Fruit fly (Drosophila melanogaster): Measurements from ENCODE around the gene Orct.
A peak's percentile ranks its signal among the peaks of the same experiment; 100 is the strongest.

Orct gene

dm6 chr3R:24261380-24262021 lies 14.6 kb upstream of the Orct start (continued):
- TF ChIP-seq Ets96B (tag; optimal IDR thresholded peaks at IDR 0.05) (peak; percentile 66), dsx (GFP tag; optimal IDR thresholded peaks at IDR 0.05; ENCODE audit: poor library complexity, severe bottlenecking) (peak; percentile 87), fd59A (GFP tag; optimal IDR thresholded peaks at IDR 0.05) (peak; percentile 32), cyc (GFP tag; optimal IDR thresholded peaks at IDR 0.05) (no peak), CG8632 (GFP tag; optimal IDR thresholded peaks at IDR 0.05) (no peak), Sox15 (GFP tag; optimal IDR thresholded peaks at IDR 0.05) (no peak), CG10631 (GFP tag; optimal IDR thresholded peaks at IDR 0.05) (peak; percentile 75), net (GFP tag; optimal IDR thresholded peaks at IDR 0.05) (peak; percentile 28), CG6792 (GFP tag; optimal IDR thresholded peaks at IDR 0.05) (no peak)

- no peak for TF ChIP-seq CG1621 (tag; optimal IDR thresholded peaks at IDR 0.05)
- no peak for TF ChIP-seq Ets96B (tag; optimal IDR thresholded peaks at IDR 0.05)
- peak; percentile 33 for TF ChIP-seq Eip93F (GFP tag; optimal IDR thresholded peaks at IDR 0.05)
- peak; percentile 48 for TF ChIP-seq vri (GFP tag; optimal IDR thresholded peaks at IDR 0.05)
- no peak for TF ChIP-seq esn (GFP tag; optimal IDR thresholded peaks at IDR 0.05)
- no peak for TF ChIP-seq CG6808 (GFP tag; optimal IDR thresholded peaks at IDR 0.05)
- no peak for TF ChIP-seq pdm3 (GFP tag; optimal IDR thresholded peaks at IDR 0.05)
- no peak for TF ChIP-seq svp (GFP tag)
- TF ChIP-seq CG4318 (GFP tag; optimal IDR thresholded peaks at IDR 0.05), result no peak
Measured at dm6 chr3R:24262923-24263322, 13.1 kb upstream of the Orct start.

- TF ChIP-seq svp (GFP tag) (peak; percentile 69), lz (GFP tag; optimal IDR thresholded peaks at IDR 0.05) (peak; percentile 20), Hr4 (GFP tag; optimal IDR thresholded peaks at IDR 0.05) (peak; percentile 61), topi (GFP tag; optimal IDR thresholded peaks at IDR 0.05) (peak; percentile 16), esn (GFP tag; optimal IDR thresholded peaks at IDR 0.05) (peak; percentile 35), fd59A (GFP tag; optimal IDR thresholded peaks at IDR 0.05) (no peak), Eip93F (GFP tag; optimal IDR thresholded peaks at IDR 0.05) (no peak), CG32006 (GFP tag; optimal IDR thresholded peaks at IDR 0.05) (peak; percentile 34), CG11762 (GFP tag; optimal IDR thresholded peaks at IDR 0.05; ENCODE audit: insufficient read depth) (peak; percentile 22), dac (GFP tag; optimal IDR thresholded peaks at IDR 0.05) (peak; percentile 27), Met (GFP tag; optimal IDR thresholded peaks at IDR 0.05) (peak; percentile 36), Eip75B (GFP tag; optimal IDR thresholded peaks at IDR 0.05) (peak; percentile 22), achi (GFP tag; optimal IDR thresholded peaks at IDR 0.05) (peak; percentile 6), Lpt (GFP tag; optimal IDR thresholded peaks at IDR 0.05) (peak; percentile 14), Ets96B (tag; optimal IDR thresholded peaks at IDR 0.05) (peak; percentile 41), pdm3 (GFP tag; optimal IDR thresholded peaks at IDR 0.05) (peak; percentile 24), CG1621 (tag; optimal IDR thresholded peaks at IDR 0.05) (no peak), Hr39 (GFP tag; optimal IDR thresholded peaks at IDR 0.05) (peak; percentile 7), Eip78C (GFP tag) (peak; percentile 72), salr (GFP tag; optimal IDR thresholded peaks at IDR 0.05) (peak in 1 of 2 experiments; percentile 13), CG10631 (GFP tag; optimal IDR thresholded peaks at IDR 0.05) (peak; percentile 27), spab (GFP tag; optimal IDR thresholded peaks at IDR 0.05) (no peak), CG34406 (GFP tag; optimal IDR thresholded peaks at IDR 0.05) (no peak), CG6163 (GFP tag; IDR thresholded peaks at IDR 0.05) (no peak), Blimp-1 (GFP tag; optimal IDR thresholded peaks at IDR 0.05) (no peak), eg (GFP tag; IDR thresholded peaks at IDR 0.05) (0 out of 3 replicates have a peak, but pooled peaks have one; percentile 28), Gug (GFP tag; IDR thresholded peaks at IDR 0.05) (no peak), CG15336 (GFP tag; IDR thresholded peaks at IDR 0.05) (peak; percentile 61; the same call in 1 of the 2 replicates), CG11902 (GFP tag; optimal IDR thresholded peaks at IDR 0.05) (no peak), CG4318 (GFP tag; optimal IDR thresholded peaks at IDR 0.05) (no peak), CG10669 (GFP tag; optimal IDR thresholded peaks at IDR 0.05) (peak; percentile 34), CG6808 (GFP tag; optimal IDR thresholded peaks at IDR 0.05) (no peak), CG31627 (GFP tag; optimal IDR thresholded peaks at IDR 0.05) (peak; percentile 26), CG11294 (GFP tag; IDR thresholded peaks at IDR 0.05) (no peak), Smox (GFP tag; optimal IDR thresholded peaks at IDR 0.05) (no peak), Sox14 (GFP tag; optimal IDR thresholded peaks at IDR 0.05) (no peak), OdsH (GFP tag; optimal IDR thresholded peaks at IDR 0.05) (peak; percentile 20)
Measured at dm6 chr3R:24263588-24264413, 12.3 kb upstream of the Orct start.

All from whole organism, prepupa.